Fruit fly (Drosophila melanogaster) whole organism, embryonic: Measurements from ENCODE around the gene CG4709.

Experiments used
- C15 ChIP-seq: fragments of 200-800 bp; sonication (Bioruptor generic); IDR thresholded peaks from 3 replicates; pipeline ENCODE4 v1.3.6; 2022; ENCODE audit warnings: missing biosample characterization, missing genetic modification characterization
- CG10431 ChIP-seq: fragments of 200-800 bp; sonication (Bioruptor generic); optimal IDR thresholded peaks from 3 replicates; lab custom pipeline; 2018; ENCODE audit warnings: missing biosample characterization, mild to moderate bottlenecking, missing genetic modification characterization
- CG10462 ChIP-seq: fragments of 200-800 bp; sonication (Bioruptor generic); optimal IDR thresholded peaks from 2 replicates; lab custom pipeline; 2016; ENCODE audit warnings: missing biosample characterization, missing genetic modification characterization
- CG10543 ChIP-seq: fragments of 200-800 bp; sonication (Bioruptor generic); optimal IDR thresholded peaks from 3 replicates; lab custom pipeline; 2017; ENCODE audit warnings: missing biosample characterization, mild to moderate bottlenecking, missing genetic modification characterization, moderate library complexity
- CG10654 ChIP-seq: fragments of 200-800 bp; sonication (Bioruptor generic); optimal IDR thresholded peaks from 2 replicates; lab custom pipeline; 2016; ENCODE audit warnings: missing biosample characterization, missing genetic modification characterization
- CG11456 ChIP-seq: fragments of 200-800 bp; sonication (Bioruptor generic); IDR thresholded peaks from 3 replicates; pipeline ENCODE4 v1.3.6; 2022; ENCODE audit warnings: missing biosample characterization, missing genetic modification characterization
- CG11695 ChIP-seq: fragments of 200-800 bp; sonication (Bioruptor generic); IDR thresholded peaks from 3 replicates; pipeline ENCODE4 v1.3.6; 2022; ENCODE audit warnings: missing biosample characterization, missing genetic modification characterization
- CG12104 ChIP-seq: fragments of 200-800 bp; sonication (Bioruptor generic); optimal IDR thresholded peaks from 3 replicates; lab custom pipeline; 2016; ENCODE audit warnings: missing biosample characterization, missing genetic modification characterization
- CG15011 ChIP-seq: fragments of 200-800 bp; sonication (Bioruptor generic); optimal IDR thresholded peaks from 3 replicates; lab custom pipeline; 2018; ENCODE audit warnings: missing biosample characterization, mild to moderate bottlenecking, missing genetic modification characterization
- CG1602 ChIP-seq: fragments of 200-800 bp; sonication (Bioruptor generic); optimal IDR thresholded peaks from 3 replicates; lab custom pipeline; 2016; ENCODE audit warnings: missing biosample characterization, missing genetic modification characterization
- CG17359 ChIP-seq: fragments of 200-800 bp; sonication (Bioruptor generic); optimal IDR thresholded peaks from 3 replicates; lab custom pipeline; 2018; ENCODE audit warnings: missing biosample characterization, mild to moderate bottlenecking, missing genetic modification characterization, moderate library complexity
- CG17385 ChIP-seq: fragments of 200-800 bp; sonication (Bioruptor generic); optimal IDR thresholded peaks from 3 replicates; lab custom pipeline; 2018; ENCODE audit warnings: missing biosample characterization, mild to moderate bottlenecking, missing genetic modification characterization
- CG32772 ChIP-seq: fragments of 200-800 bp; sonication (Bioruptor generic); IDR thresholded peaks from 2 replicates; pipeline ENCODE4 v1.3.6; 2022; ENCODE audit warnings: missing biosample characterization, missing genetic modification characterization
- CG34422 ChIP-seq: fragments of 200-800 bp; sonication (Bioruptor generic); IDR thresholded peaks from 3 replicates; pipeline ENCODE4 v1.3.6; 2022; ENCODE audit warnings: missing biosample characterization, missing genetic modification characterization
- CG4282 ChIP-seq: fragments of 200-800 bp; sonication (Bioruptor generic); optimal IDR thresholded peaks from 2 replicates; lab custom pipeline; 2016; ENCODE audit warnings: missing biosample characterization, missing genetic modification characterization
- CG43689 ChIP-seq: fragments of 200-800 bp; sonication (Bioruptor generic); IDR thresholded peaks from 2 replicates; pipeline ENCODE4 v1.3.6; 2022; ENCODE audit warnings: missing biosample characterization, missing genetic modification characterization
- CG6854 ChIP-seq: fragments of 200-800 bp; sonication (Bioruptor generic); optimal IDR thresholded peaks from 3 replicates; lab custom pipeline; 2017; ENCODE audit warnings: missing biosample characterization, mild to moderate bottlenecking, missing genetic modification characterization
- CG9817 ChIP-seq: fragments of 200-800 bp; sonication (Bioruptor generic); optimal IDR thresholded peaks from 2 replicates; lab custom pipeline; 2018; ENCODE audit warnings: missing biosample characterization, mild to moderate bottlenecking, missing genetic modification characterization, moderate library complexity
- CkIIα-i1 ChIP-seq: fragments of 200-800 bp; sonication (Bioruptor generic); IDR thresholded peaks from 2 replicates; pipeline ENCODE4 v1.3.6; 2022; ENCODE audit warnings: missing biosample characterization, missing genetic modification characterization
- D19A ChIP-seq: fragments of 200-800 bp; optimal IDR thresholded peaks from 3 replicates; lab custom pipeline; 2019; ENCODE audit warnings: missing biosample characterization, mild to moderate bottlenecking, missing genetic modification characterization, moderate library complexity
- Gsc ChIP-seq: fragments of 200-800 bp; sonication (Bioruptor generic); IDR thresholded peaks from 2 replicates; pipeline ENCODE4 v1.3.6; 2022; ENCODE audit warnings: missing biosample characterization, missing genetic modification characterization
- HHEX ChIP-seq: fragments of 200-800 bp; sonication (Bioruptor generic); optimal IDR thresholded peaks from 3 replicates; lab custom pipeline; 2017; ENCODE audit warnings: missing biosample characterization, mild to moderate bottlenecking, missing genetic modification characterization, missing genetic modification reagents
- Hand ChIP-seq: fragments of 200-800 bp; sonication (Bioruptor generic); optimal IDR thresholded peaks from 2 replicates; lab custom pipeline; 2017; ENCODE audit warnings: mild to moderate bottlenecking, missing biosample characterization, missing genetic modification reagents, missing genetic modification characterization
- MTF-1 ChIP-seq: fragments of 200-800 bp; sonication (Bioruptor generic); optimal IDR thresholded peaks from 2 replicates; lab custom pipeline; 2018; ENCODE audit warnings: missing biosample characterization, mild to moderate bottlenecking, missing genetic modification characterization, borderline replicate concordance
- Meics ChIP-seq: fragments of 200-800 bp; sonication (Bioruptor generic); optimal IDR thresholded peaks from 2 replicates; lab custom pipeline; 2017; ENCODE audit warnings: missing biosample characterization, mild to moderate bottlenecking, missing genetic modification characterization
- NFAT ChIP-seq: fragments of 200-800 bp; sonication (Bioruptor generic); IDR thresholded peaks from 2 replicates; pipeline ENCODE4 v1.3.6; 2022; ENCODE audit warnings: missing biosample characterization, missing genetic modification characterization
- NK7.1 ChIP-seq: fragments of 200-800 bp; sonication (Bioruptor generic); optimal IDR thresholded peaks from 3 replicates; lab custom pipeline; 2016; ENCODE audit warnings: missing biosample characterization, missing genetic modification characterization
- Nf-YB ChIP-seq: fragments of 200-800 bp; sonication (Bioruptor generic); optimal IDR thresholded peaks from 3 replicates; lab custom pipeline; 2019; ENCODE audit warnings: missing biosample characterization, mild to moderate bottlenecking, missing genetic modification characterization, moderate library complexity
- NfI ChIP-seq: fragments of 200-800 bp; sonication (Bioruptor generic); optimal IDR thresholded peaks from 3 replicates; lab custom pipeline; 2018; ENCODE audit warnings: missing biosample characterization, mild to moderate bottlenecking, missing genetic modification characterization, moderate library complexity
- Oli ChIP-seq: fragments of 200-800 bp; sonication (Bioruptor generic); optimal IDR thresholded peaks from 2 replicates; lab custom pipeline; 2018; ENCODE audit warnings: missing biosample characterization, mild to moderate bottlenecking, missing genetic modification characterization, moderate library complexity
- Opbp ChIP-seq: fragments of 200-800 bp; sonication (Bioruptor generic); IDR thresholded peaks from 3 replicates; pipeline ENCODE4 v1.3.6; 2022; ENCODE audit warnings: missing biosample characterization, missing genetic modification characterization; ENCODE audit not compliant: partially characterized antibody
- Pdp1 ChIP-seq, 2 experiments: fragments of 200-800 bp; sonication (Bioruptor generic); optimal IDR thresholded peaks; 3 replicates each; lab custom pipeline; 2016; ENCODE audit warnings: missing biosample characterization in 2 of 2, missing genetic modification characterization in 2 of 2, mild to moderate bottlenecking in 1 of 2, moderate library complexity in 1 of 2
- Spps ChIP-seq: fragments of 200-800 bp; sonication (Bioruptor generic); optimal IDR thresholded peaks from 2 replicates; lab custom pipeline; 2018; ENCODE audit warnings: missing biosample characterization, mild to moderate bottlenecking, missing genetic modification characterization
- Sry-δ ChIP-seq: fragments of 200-800 bp; sonication (Bioruptor generic); optimal IDR thresholded peaks from 2 replicates; lab custom pipeline; 2016; ENCODE audit warnings: missing biosample characterization, missing genetic modification characterization
- aop ChIP-seq: fragments of 200-800 bp; sonication (Bioruptor generic); IDR thresholded peaks from 2 replicates; pipeline ENCODE4 v1.3.6; 2022; ENCODE audit warnings: missing biosample characterization, missing genetic modification characterization
- caup ChIP-seq: fragments of 200-800 bp; sonication (Bioruptor generic); optimal IDR thresholded peaks from 3 replicates; lab custom pipeline; 2017; ENCODE audit warnings: missing biosample characterization, mild to moderate bottlenecking, missing genetic modification characterization, moderate library complexity; ENCODE audit not compliant: severe bottlenecking
- chm ChIP-seq: fragments of 200-800 bp; sonication (Bioruptor generic); IDR thresholded peaks from 2 replicates; pipeline ENCODE4 v1.3.6; 2022; ENCODE audit warnings: missing biosample characterization, missing genetic modification characterization
- dm ChIP-seq: fragments of 200-800 bp; sonication (Bioruptor generic); optimal IDR thresholded peaks from 3 replicates; lab custom pipeline; 2016; ENCODE audit warnings: missing biosample characterization, missing genetic modification characterization
- dmrt11E ChIP-seq: fragments of 200-800 bp; sonication (Bioruptor generic); optimal IDR thresholded peaks from 3 replicates; lab custom pipeline; 2018; ENCODE audit warnings: missing biosample characterization, mild to moderate bottlenecking, missing genetic modification characterization, moderate library complexity
- dpn ChIP-seq, 2 experiments: fragments of 200-800 bp; sonication (Bioruptor generic); optimal IDR thresholded peaks; 3 replicates each; lab custom pipeline; 2016; ENCODE audit warnings: missing biosample characterization in 2 of 2, missing genetic modification characterization in 2 of 2
- fd102C ChIP-seq: fragments of 200-800 bp; sonication (Bioruptor generic); optimal IDR thresholded peaks from 2 replicates; lab custom pipeline; 2018; ENCODE audit warnings: missing biosample characterization, mild to moderate bottlenecking, missing genetic modification characterization, moderate library complexity
- insv ChIP-seq, 2 experiments: fragments of 200-800 bp; sonication (Bioruptor generic); optimal IDR thresholded peaks; 3 replicates each; lab custom pipeline; 2016 to 2018; ENCODE audit warnings: missing biosample characterization in 2 of 2, missing genetic modification characterization in 2 of 2
- kay ChIP-seq: fragments of 200-800 bp; sonication (Bioruptor generic); optimal IDR thresholded peaks from 2 replicates; lab custom pipeline; 2016; ENCODE audit warnings: missing biosample characterization, missing genetic modification characterization
- ranshi ChIP-seq: fragments of 200-800 bp; sonication (Bioruptor generic); IDR thresholded peaks from 2 replicates; pipeline ENCODE4 v1.3.6; 2022; ENCODE audit warnings: missing biosample characterization, missing genetic modification characterization
- sisA ChIP-seq: fragments of 200-800 bp; sonication (Bioruptor generic); IDR thresholded peaks from 2 replicates; pipeline ENCODE4 v1.3.6; 2022; ENCODE audit warnings: missing biosample characterization, missing genetic modification characterization
- so ChIP-seq: fragments of 200-800 bp; sonication (Bioruptor generic); IDR thresholded peaks from 3 replicates; pipeline ENCODE4 v1.3.6; 2022; ENCODE audit warnings: missing biosample characterization, missing genetic modification characterization
- sob ChIP-seq: fragments of 200-800 bp; sonication (Bioruptor generic); IDR thresholded peaks from 2 replicates; pipeline ENCODE4 v1.3.6; 2022; ENCODE audit warnings: missing biosample characterization, missing genetic modification characterization
- ssp ChIP-seq: fragments of 200-800 bp; sonication (Bioruptor generic); IDR thresholded peaks from 2 replicates; pipeline ENCODE4 v1.3.6; 2022; ENCODE audit warnings: missing biosample characterization, missing genetic modification characterization
- tgo ChIP-seq: fragments of 200-800 bp; sonication (Bioruptor generic); IDR thresholded peaks from 3 replicates; pipeline ENCODE4 v1.3.6; 2022; ENCODE audit warnings: missing biosample characterization, missing genetic modification characterization
- tup ChIP-seq: fragments of 200-800 bp; sonication (Bioruptor generic); optimal IDR thresholded peaks from 2 replicates; lab custom pipeline; 2016; ENCODE audit warnings: missing biosample characterization, mild to moderate bottlenecking, missing genetic modification characterization, moderate library complexity
- vvl ChIP-seq: fragments of 200-800 bp; sonication (Bioruptor generic); IDR thresholded peaks from 2 replicates; pipeline ENCODE4 v1.3.6; 2022; ENCODE audit warnings: missing biosample characterization, missing genetic modification characterization

The CG4709 gene

dm6 chr2L:9937908-9938307 lies 16.2 kb upstream of the CG4709 start, which contains the start of gene Arglu1 (continued):
- TF ChIP-seq tgo (GFP tag; lab: Robert Waterston, UW), result peak; percentile 28; the same call in 1 of the 3 replicates
- TF ChIP-seq Meics (GFP tag; lab: Kevin White, UChicago), result peak; percentile 13
- TF ChIP-seq CG15011 (GFP tag; lab: Kevin White, UChicago), result no peak
- no peak for TF ChIP-seq CG17359 (tag; lab: Kevin White, UChicago)
- TF ChIP-seq NfI (GFP tag; lab: Kevin White, UChicago), result peak; percentile 26
- TF ChIP-seq sob, result peak; percentile 57; the same call in 1 of the 2 replicates
- no peak for TF ChIP-seq MTF-1 (GFP tag; lab: Kevin White, UChicago)
- no peak for TF ChIP-seq CG10462 (GFP tag; lab: Kevin White, UChicago)
- TF ChIP-seq ssp (GFP tag; lab: Robert Waterston, UW), result 0 out of 2 replicates have a peak, but pooled peaks have one; percentile 18
- peak; percentile 77 for TF ChIP-seq CG32772
- no peak for TF ChIP-seq CG4282
- no peak for TF ChIP-seq Nf-YB (GFP tag; lab: Kevin White, UChicago)
- TF ChIP-seq Pdp1 (GFP tag; optimal IDR thresholded peaks at IDR 0.05; lab: Kevin White, UChicago), result peak in 1 of 2 experiments; percentile 81
- TF ChIP-seq CG43689 (GFP tag; lab: Robert Waterston, UW), result no peak
- no peak for TF ChIP-seq Gsc (GFP tag; lab: Robert Waterston, UW)
- TF ChIP-seq Opbp, result no peak
- no peak for TF ChIP-seq Spps (tag; lab: Kevin White, UChicago)
- TF ChIP-seq CG1602 (GFP tag; lab: Kevin White, UChicago), result no peak
- TF ChIP-seq CG10431 (GFP tag; lab: Kevin White, UChicago), result no peak
- no peak for TF ChIP-seq C15 (GFP tag; lab: Robert Waterston, UW)
- no peak for TF ChIP-seq kay
- TF ChIP-seq dm (GFP tag; lab: Kevin White, UChicago), result no peak
- TF ChIP-seq NK7.1 (GFP tag; lab: Kevin White, UChicago), result no peak
- no peak for TF ChIP-seq fd102C (GFP tag; lab: Kevin White, UChicago)
- peak; percentile 64; the same call in 1 of the 3 replicates for TF ChIP-seq CG34422
- TF ChIP-seq NFAT, result peak; percentile 34; the same call in 1 of the 2 replicates
- TF ChIP-seq D19A (tag; lab: Kevin White, UChicago), result no peak
- 0 out of 2 replicates have a peak, but pooled peaks have one; percentile 35 for TF ChIP-seq vvl (GFP tag; lab: Robert Waterston, UW)
- TF ChIP-seq CG10543 (GFP tag; lab: Kevin White, UChicago), result no peak
- no peak for TF ChIP-seq CG17385
- TF ChIP-seq Oli, result no peak
- no peak for TF ChIP-seq caup (GFP tag; lab: Kevin White, UChicago)
- TF ChIP-seq tup (GFP tag; lab: Kevin White, UChicago), result no peak
- no peak for TF ChIP-seq CG9817
- TF ChIP-seq chm (GFP tag; lab: Robert Waterston, UW), result no peak
- TF ChIP-seq ranshi (GFP tag; lab: Robert Waterston, UW), result no peak
- TF ChIP-seq sisA (GFP tag; lab: Robert Waterston, UW), result no peak
- no peak for TF ChIP-seq insv (GFP tag; optimal IDR thresholded peaks at IDR 0.05; lab: Kevin White, UChicago)
- TF ChIP-seq CkIIα-i1 (GFP tag; lab: Robert Waterston, UW), result no peak
- TF ChIP-seq HHEX (GFP tag; lab: Kevin White, UChicago), result no peak
- no peak for TF ChIP-seq so
- TF ChIP-seq aop, result no peak
- no peak for TF ChIP-seq dmrt11E (tag; lab: Kevin White, UChicago)
- TF ChIP-seq CG11695, result no peak
- no peak for TF ChIP-seq CG6854 (GFP tag; lab: Kevin White, UChicago)
- no peak for TF ChIP-seq Hand
- no peak for TF ChIP-seq CG12104
- TF ChIP-seq CG11456 (GFP tag; lab: Robert Waterston, UW), result peak; percentile 63; the same call in 1 of the 3 replicates
- TF ChIP-seq Sry-δ (GFP tag; lab: Kevin White, UChicago), result peak; percentile 2
- no peak for TF ChIP-seq dpn (GFP tag; optimal IDR thresholded peaks at IDR 0.05; lab: Kevin White, UChicago)
- TF ChIP-seq CG10654 (GFP tag; lab: Kevin White, UChicago), result no peak
